Worm (Caenorhabditis elegans) whole organism, L4/young adult: ENCODE measurements around the gene T01G5.7.
A peak's percentile ranks its signal among the peaks of the same experiment; 100 is the strongest.
"Not testable (repeated sequence)": the region's sequence is repeated elsewhere in the genome, so short reads cannot be mapped to it uniquely, and the experiment has no call there.

Experiments used
- W03F9.2 ChIP-seq: fragments of 150-350 bp; optimal IDR thresholded peaks from 2 replicates; lab custom pipeline; 2014; ENCODE audit warnings: missing biosample characterization, missing genetic modification characterization
- dao-5 ChIP-seq: sonication (generic microtip); optimal IDR thresholded peaks from 2 replicates; lab custom pipeline; 2016; ENCODE audit warnings: missing genotype, missing genetic modification characterization, moderate library complexity, missing compliant biosample characterization
- him-1 ChIP-seq: sonication (generic microtip); optimal IDR thresholded peaks from 2 replicates; lab custom pipeline; 2016; ENCODE audit warnings: missing genotype, missing genetic modification reagents, missing genetic modification characterization, missing compliant biosample characterization

T01G5.7 gene

DNA sequence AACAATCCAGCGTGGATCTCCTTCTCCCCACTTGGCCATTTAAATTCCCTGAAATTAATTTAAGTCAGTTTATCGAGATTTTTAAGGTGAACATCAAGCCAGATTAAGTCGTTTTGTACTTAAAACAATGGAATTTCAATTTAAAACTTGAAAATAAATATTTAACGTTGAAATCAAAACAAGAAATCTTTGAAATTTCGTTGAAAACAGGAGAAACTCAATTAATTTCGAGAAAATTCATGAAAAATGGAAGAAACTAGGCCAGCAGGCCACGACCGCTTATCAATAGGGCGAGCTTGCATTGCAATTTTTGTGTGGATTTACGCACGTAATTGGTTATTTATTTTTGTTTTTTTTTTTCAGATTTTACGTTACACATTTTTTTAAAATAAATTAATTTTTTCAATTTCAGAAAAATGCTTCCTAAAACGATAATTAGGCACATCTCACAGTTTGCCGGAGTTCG lies 26.4 kb upstream of the T01G5.7 start, which contains the start of the genes ahsa-1 and C01G10.7:
TSS of gene ahsa-1 (minus strand) at position 51 of the 466 bp plus-strand sequence.
TSS of gene C01G10.7 (plus strand) at position 413 of the 466 bp plus-strand sequence.
- TF ChIP-seq W03F9.2 (tag; lab: Kevin White, UChicago), result peak; percentile 96
- peak; percentile 88 for TF ChIP-seq him-1 (tag; lab: Kevin White, UChicago)
- TF ChIP-seq dao-5 (tag; lab: Kevin White, UChicago), result no peak

DNA sequence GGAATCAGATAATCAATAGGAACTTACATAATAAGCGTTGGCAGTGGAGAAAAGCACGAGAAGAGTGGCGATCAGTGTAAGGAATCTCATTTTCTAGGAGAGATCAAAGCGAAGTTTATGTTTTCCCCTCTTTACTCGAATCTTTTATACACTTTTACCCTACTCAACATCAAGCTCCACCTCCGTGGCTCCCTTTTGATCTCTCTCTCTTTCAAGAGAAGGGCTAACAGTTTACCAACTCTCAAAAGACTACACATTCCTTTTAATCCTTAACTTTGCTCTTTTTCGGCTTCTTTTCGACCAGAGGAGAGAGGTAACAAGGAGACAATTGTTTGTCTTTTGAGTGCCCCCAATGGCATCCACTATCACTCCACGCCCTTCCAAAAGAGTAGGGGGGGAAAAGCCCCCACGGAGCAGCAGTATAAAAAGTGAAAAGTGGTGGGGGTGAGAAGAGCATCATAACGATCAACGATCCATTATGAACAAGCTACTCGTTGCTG lies 24.5 kb upstream of the T01G5.7 start, which contains the start of the genes C01G10.15 and C01G10.6:
TSS of gene C01G10.15 (minus strand) at position 101 of the 500 bp plus-strand sequence.
TSS of gene C01G10.6 (plus strand) at position 450 of the 500 bp plus-strand sequence.
- TF ChIP-seq him-1 (tag; lab: Kevin White, UChicago), result no peak
- no peak for TF ChIP-seq dao-5 (tag; lab: Kevin White, UChicago)
- no peak for TF ChIP-seq W03F9.2 (tag; lab: Kevin White, UChicago)

DNA sequence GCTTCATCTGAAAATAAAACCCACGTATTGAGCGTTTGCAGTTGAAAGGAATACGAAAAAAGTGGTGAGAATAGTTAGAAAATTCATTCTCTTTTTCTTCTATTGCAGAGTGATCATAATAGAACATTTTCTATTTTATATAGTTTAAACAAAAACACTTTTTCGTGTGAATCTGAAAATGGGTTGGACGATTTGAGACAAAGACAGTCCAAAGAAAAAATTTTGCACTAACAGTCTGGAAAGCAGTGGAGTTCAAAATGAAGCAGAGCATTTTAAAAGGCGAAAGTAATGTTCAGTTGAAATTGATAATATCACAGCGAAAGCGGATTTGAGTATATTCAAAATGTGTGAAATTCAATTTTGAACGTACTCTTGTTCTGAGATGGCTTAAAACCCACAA lies 23.1 kb upstream of the T01G5.7 start, which contains the start of gene C01G10.18:
TSS of gene C01G10.18 (minus strand) at position 101 of the 400 bp plus-strand sequence.
- TF ChIP-seq dao-5 (tag; lab: Kevin White, UChicago), result no peak

DNA sequence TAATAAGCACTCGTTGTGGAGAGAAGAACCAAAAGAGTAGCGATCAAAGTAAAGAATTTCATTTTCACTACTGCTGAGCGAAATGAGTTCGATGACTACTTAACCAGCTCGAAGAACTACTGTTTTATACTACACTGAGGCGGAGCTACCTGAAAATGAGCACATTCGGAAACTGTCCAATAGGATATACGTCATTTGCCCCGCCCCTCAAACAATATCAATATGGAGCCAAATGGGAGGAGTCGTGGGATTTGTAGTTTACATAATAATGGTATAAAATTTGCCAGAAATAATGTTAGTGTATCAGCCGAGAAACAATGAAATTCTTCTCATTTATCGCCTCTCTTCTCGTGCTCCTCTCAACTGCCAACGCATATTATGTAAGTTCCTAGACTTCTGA lies 22.3 kb upstream of the T01G5.7 start, which contains the start of the genes C01G10.5 and C01G10.4:
TSS of gene C01G10.5 (minus strand) at position 101 of the 400 bp plus-strand sequence.
TSS of gene C01G10.4 (plus strand) at position 303 of the 400 bp plus-strand sequence.
- TF ChIP-seq dao-5 (tag; lab: Kevin White, UChicago) (no peak), W03F9.2 (tag; lab: Kevin White, UChicago) (no peak), him-1 (tag; lab: Kevin White, UChicago) (no peak)

DNA sequence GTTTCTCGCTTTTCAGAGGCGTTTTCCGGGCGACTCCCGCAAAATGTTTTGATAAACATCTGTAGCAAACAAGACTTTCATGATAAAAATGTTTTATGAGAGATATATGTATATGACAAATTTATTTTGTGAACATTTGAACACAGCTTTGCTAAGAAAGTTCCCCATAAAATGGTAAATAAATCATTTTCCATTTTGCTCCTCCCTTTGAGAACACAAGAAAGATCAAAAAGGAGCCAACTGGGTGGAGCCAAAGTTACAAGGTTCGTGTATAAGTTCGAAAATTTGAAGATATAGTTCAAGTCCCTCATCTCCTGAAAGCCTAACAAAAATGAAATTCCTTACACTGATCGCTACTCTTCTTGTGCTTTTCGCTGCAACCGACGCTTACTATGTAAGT lies 21.3 kb upstream of the T01G5.7 start, which contains the start of gene C01G10.17:
TSS of gene C01G10.17 (plus strand) at position 301 of the 400 bp plus-strand sequence.
- no peak for TF ChIP-seq W03F9.2 (tag; lab: Kevin White, UChicago)

DNA sequence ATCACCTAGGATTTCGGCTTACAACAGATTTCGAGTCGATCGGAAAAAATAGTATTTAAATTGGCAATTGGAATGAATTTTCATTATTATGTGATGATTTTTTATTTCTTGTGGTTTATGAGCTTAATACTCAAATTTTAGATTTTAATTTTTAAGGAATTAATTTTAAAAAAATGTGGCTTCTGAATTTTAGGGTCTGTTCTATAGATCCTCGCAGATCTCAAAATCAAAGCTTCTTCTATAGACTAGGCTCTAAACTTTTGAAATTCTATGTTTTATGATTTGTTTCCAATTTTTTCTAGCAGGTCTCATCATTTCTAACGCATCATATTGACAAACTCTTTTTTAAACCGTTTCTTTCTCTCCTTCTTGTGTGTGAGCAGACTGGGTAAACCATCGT lies 19.1 kb upstream of the T01G5.7 start, which contains the start of gene txt-12:
TSS of gene txt-12 (plus strand) at position 301 of the 400 bp plus-strand sequence.
- TF ChIP-seq him-1 (tag; lab: Kevin White, UChicago) (no peak), W03F9.2 (tag; lab: Kevin White, UChicago) (no peak), dao-5 (tag; lab: Kevin White, UChicago) (no peak)

DNA sequence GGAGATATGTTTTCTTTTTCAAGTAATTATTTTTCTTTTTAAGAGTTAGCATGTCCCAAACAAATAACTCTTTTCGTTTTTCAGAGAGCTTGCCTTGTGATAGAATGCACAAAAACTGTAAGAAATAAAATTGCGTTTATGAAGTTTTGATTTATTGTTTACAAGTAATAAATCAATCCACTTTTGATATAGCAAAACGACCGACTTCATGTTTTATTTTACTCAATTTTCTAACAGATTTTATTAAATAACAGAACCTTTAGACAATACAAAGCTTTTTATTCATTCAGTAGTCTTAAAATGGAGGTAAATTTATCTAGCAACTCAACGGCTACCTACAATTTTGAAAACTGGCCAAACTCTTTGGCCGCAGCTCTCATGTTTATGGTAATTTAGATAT lies 17.0 kb upstream of the T01G5.7 start, which contains the start of gene srx-78:
TSS of gene srx-78 (plus strand) at position 301 of the 400 bp plus-strand sequence.
- TF ChIP-seq dao-5 (tag; lab: Kevin White, UChicago) (no peak), him-1 (tag; lab: Kevin White, UChicago) (no peak)

DNA sequence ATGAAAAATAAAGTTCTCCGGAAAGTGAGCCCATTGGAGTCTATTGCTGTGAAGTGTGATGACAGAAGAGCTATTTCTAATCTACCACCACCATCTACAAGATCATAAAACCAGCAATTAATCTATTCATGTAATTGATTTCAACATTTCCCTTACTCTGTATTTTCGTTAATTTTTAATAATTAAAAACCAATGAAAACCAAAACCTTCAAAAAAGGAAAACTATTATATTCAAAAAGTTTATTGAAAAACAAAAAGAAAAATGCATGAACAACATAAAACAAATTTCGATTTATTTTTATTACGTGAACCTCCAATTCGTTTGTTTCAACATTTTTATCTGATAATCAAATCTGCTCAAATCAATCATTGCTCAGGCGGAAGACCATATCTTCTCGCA lies 12.3 kb upstream of the T01G5.7 start, which contains the start of gene C01G10.1:
TSS of gene C01G10.1 (plus strand) at position 301 of the 400 bp plus-strand sequence.
- no peak for TF ChIP-seq W03F9.2 (tag; lab: Kevin White, UChicago)
- no peak for TF ChIP-seq him-1 (tag; lab: Kevin White, UChicago)
- no peak for TF ChIP-seq dao-5 (tag; lab: Kevin White, UChicago)

DNA sequence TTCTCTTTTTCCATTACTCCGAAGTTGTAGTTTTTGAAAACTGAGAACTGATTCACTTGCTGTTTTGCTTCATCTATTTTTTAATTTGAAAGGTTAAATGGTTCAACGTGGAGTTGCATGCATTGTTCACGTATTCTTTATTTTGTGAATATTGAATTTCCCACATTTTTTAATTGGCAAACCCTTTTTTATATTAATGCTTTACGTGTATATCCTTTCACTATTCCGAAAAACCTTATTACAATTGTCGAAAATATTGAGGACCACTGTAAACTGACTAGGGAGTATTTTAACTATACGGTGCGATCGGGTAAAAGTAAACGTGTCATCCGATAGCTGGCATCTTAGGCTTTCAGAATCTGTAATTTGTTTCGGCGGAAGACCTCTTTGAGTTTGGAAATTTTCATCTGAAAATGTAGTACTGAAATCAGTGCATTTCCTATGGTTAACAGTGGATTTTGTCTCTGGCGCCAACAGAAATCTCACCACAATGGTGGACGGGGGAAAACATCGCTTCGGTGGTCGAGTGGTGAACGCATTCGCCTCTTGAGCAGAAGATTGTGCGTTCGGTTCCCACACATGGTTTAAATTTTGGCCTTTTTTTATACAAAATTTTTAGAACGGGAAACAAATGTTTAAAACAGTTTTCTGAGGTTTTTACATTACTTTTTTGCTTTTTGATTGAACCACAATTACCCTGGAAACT lies 5.7 kb upstream of the T01G5.7 start, which contains the start of gene C01G10.14:
TSS of gene C01G10.14 (minus strand) at position 51 of the 706 bp plus-strand sequence.
- not testable (repeated sequence) for TF ChIP-seq him-1, W03F9.2, dao-5 (tag; lab: Kevin White, UChicago)

DNA sequence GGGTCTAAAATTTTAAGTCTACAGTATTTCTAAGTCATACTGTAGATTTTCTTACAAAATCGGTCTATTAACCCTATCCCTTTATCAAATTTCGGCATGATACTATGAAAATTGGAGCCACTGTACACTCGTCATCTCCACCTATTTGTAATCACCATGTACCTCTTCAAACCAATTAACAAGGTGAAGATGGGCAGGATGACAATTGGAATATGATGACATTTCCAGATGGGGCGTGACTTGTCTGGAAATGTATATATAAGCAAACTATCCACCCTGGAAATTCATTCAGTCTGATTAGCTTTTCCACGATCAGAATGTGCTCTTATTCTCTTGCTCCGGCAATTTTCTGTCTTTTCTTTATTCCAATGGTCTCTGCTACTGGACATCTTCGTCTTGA lies 2.5 kb upstream of the T01G5.7 start, which contains the start of gene Y75B12A.2:
TSS of gene Y75B12A.2 (plus strand) at position 301 of the 400 bp plus-strand sequence.
- TF ChIP-seq him-1 (tag; lab: Kevin White, UChicago), result no peak
- TF ChIP-seq W03F9.2 (tag; lab: Kevin White, UChicago), result no peak
- TF ChIP-seq dao-5 (tag; lab: Kevin White, UChicago), result no peak

DNA sequence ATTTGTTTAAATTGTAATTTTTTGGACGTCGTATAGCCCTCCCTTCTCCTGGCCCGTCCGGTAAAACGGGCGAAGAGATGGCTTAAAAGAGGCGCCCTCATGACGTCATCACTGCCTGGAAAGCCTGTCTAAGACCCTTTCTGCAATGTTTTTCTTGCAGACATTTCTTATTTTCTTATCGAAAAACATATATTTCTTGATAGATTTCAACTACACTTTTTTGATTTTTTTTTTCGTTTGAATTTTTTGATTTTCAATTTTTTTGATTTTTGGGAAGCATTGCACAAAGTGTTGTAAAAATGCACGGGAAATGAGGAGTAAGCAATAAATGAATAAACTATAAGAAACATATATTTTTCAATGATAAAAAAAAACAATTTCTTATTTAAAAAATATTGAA lies 2.2 kb downstream of the T01G5.7 start, which contains the start of gene T01G5.6:
TSS of gene T01G5.6 (minus strand) at position 101 of the 400 bp plus-strand sequence.
- TF ChIP-seq dao-5 (tag; lab: Kevin White, UChicago), result no peak
- no peak for TF ChIP-seq W03F9.2 (tag; lab: Kevin White, UChicago)
- no peak for TF ChIP-seq him-1 (tag; lab: Kevin White, UChicago)

DNA sequence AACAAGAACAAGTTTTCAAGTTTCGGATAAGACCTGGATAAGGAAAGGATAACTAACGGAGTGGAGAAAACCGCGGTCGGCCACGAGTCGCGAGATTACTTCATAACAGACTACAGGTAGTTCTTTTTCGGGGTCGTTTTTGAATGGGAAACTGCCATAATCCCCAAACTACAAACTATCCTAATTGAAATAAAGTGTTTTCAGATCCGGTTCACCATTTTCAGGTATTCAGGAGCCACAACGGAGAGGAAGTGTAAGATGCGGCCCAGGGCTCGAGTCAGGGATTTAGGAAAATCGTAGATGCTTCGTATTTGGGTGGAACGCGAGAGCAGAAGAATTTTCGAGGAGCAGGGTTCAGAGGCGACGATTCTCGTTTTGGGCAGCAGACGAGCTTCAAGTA lies 4.2 kb downstream of the T01G5.7 start, which contains the start of gene T01G5.8:
TSS of gene T01G5.8 (plus strand) at position 301 of the 400 bp plus-strand sequence.
- not testable (repeated sequence) for TF ChIP-seq him-1, dao-5, W03F9.2 (tag; lab: Kevin White, UChicago)

DNA sequence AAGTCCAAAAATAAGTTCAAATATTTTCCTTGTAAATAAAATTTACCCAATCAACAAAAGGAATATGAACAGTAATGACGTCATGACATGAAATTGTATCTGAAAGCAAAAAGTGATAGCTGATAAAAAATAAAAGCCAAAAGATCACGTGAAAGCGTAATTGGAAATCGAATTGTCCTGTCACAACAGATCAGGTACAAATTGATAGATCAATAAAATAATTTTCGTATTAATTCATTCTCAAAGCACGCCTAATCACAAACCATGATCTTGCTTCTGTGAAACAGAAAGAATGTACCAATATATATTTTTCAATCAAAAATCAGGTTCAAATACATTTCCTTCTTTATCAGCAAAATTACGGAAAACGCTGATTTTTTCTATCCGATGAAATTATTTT lies 7.8 kb downstream of the T01G5.7 start, which contains the start of gene flor-1:
TSS of gene flor-1 (minus strand) at position 101 of the 400 bp plus-strand sequence.
- TF ChIP-seq him-1 (tag; lab: Kevin White, UChicago) (no peak), dao-5 (tag; lab: Kevin White, UChicago) (no peak), W03F9.2 (tag; lab: Kevin White, UChicago) (no peak)
